Fruit fly (Drosophila melanogaster) whole organism, embryonic: ENCODE data around the gene h-cup.

Experiments
- Bgb ChIP-seq: fragments of 200-800 bp; sonication (Bioruptor generic); IDR thresholded peaks from 2 replicates; pipeline ENCODE4 v1.3.6; 2022; ENCODE audit warnings: missing biosample characterization, missing genetic modification characterization; ENCODE audit not compliant: partially characterized antibody
- Blimp-1 ChIP-seq: fragments of 200-800 bp; sonication (Bioruptor generic); optimal IDR thresholded peaks from 3 replicates; lab custom pipeline; 2018; ENCODE audit warnings: missing biosample characterization, missing genetic modification characterization, mild to moderate bottlenecking, moderate library complexity, missing genetic modification reagents
- CG10209 ChIP-seq: fragments of 200-800 bp; sonication (Bioruptor generic); optimal IDR thresholded peaks from 3 replicates; lab custom pipeline; 2017; ENCODE audit warnings: missing biosample characterization, mild to moderate bottlenecking, missing genetic modification characterization, missing genetic modification reagents
- CG10267 ChIP-seq: fragments of 200-800 bp; sonication (Bioruptor generic); optimal IDR thresholded peaks from 2 replicates; lab custom pipeline; 2018; ENCODE audit warnings: missing biosample characterization, mild to moderate bottlenecking, missing genetic modification characterization, moderate library complexity
- CG12659 ChIP-seq: fragments of 200-800 bp; sonication (Bioruptor generic); optimal IDR thresholded peaks from 3 replicates; lab custom pipeline; 2017; ENCODE audit warnings: mild to moderate bottlenecking, missing biosample characterization, missing genetic modification reagents, missing genetic modification characterization
- CG13123 ChIP-seq: fragments of 200-800 bp; sonication (Bioruptor generic); optimal IDR thresholded peaks from 2 replicates; lab custom pipeline; 2016; ENCODE audit warnings: missing biosample characterization, missing genetic modification characterization
- CG17829 ChIP-seq: fragments of 200-800 bp; optimal IDR thresholded peaks from 2 replicates; lab custom pipeline; 2019; ENCODE audit warnings: missing biosample characterization, mild to moderate bottlenecking, missing genetic modification characterization, moderate library complexity
- CG17912 ChIP-seq: fragments of 200-800 bp; sonication (Bioruptor generic); optimal IDR thresholded peaks from 2 replicates; lab custom pipeline; 2018; ENCODE audit warnings: missing biosample characterization, mild to moderate bottlenecking, missing genetic modification characterization
- CG18262 ChIP-seq: fragments of 200-800 bp; optimal IDR thresholded peaks from 3 replicates; lab custom pipeline; 2019; ENCODE audit warnings: missing biosample characterization, mild to moderate bottlenecking, missing genetic modification characterization, moderate library complexity
- CG18476 ChIP-seq: fragments of 200-800 bp; sonication (Bioruptor generic); optimal IDR thresholded peaks from 2 replicates; lab custom pipeline; 2016; ENCODE audit warnings: missing biosample characterization, mild to moderate bottlenecking, missing genetic modification characterization
- CG2875 ChIP-seq: fragments of 200-800 bp; sonication (Bioruptor generic); optimal IDR thresholded peaks from 2 replicates; lab custom pipeline; 2017; ENCODE audit warnings: missing biosample characterization, mild to moderate bottlenecking, missing genetic modification characterization, missing genetic modification reagents
- CG30020 ChIP-seq: fragments of 200-800 bp; optimal IDR thresholded peaks from 2 replicates; lab custom pipeline; 2019; ENCODE audit warnings: missing biosample characterization, mild to moderate bottlenecking, missing genetic modification characterization, moderate library complexity
- CG4854 ChIP-seq: fragments of 200-800 bp; sonication (Bioruptor generic); optimal IDR thresholded peaks from 2 replicates; lab custom pipeline; 2016; ENCODE audit warnings: missing biosample characterization, missing genetic modification characterization, inconsistent platforms
- CG7556 ChIP-seq: fragments of 200-800 bp; sonication (Bioruptor generic); optimal IDR thresholded peaks from 2 replicates; lab custom pipeline; 2017; ENCODE audit warnings: missing biosample characterization, mild to moderate bottlenecking, missing genetic modification characterization
- CG8089 ChIP-seq: fragments of 200-800 bp; sonication (Bioruptor generic); optimal IDR thresholded peaks from 3 replicates; lab custom pipeline; 2016; ENCODE audit warnings: missing biosample characterization, missing genetic modification characterization
- CG9932 ChIP-seq: fragments of 200-800 bp; sonication (Bioruptor generic); IDR thresholded peaks from 2 replicates; pipeline ENCODE4 v1.3.6; 2022; ENCODE audit warnings: missing biosample characterization, missing genetic modification characterization
- CoRest ChIP-seq: fragments of 200-800 bp; sonication (Bioruptor generic); optimal IDR thresholded peaks from 3 replicates; lab custom pipeline; 2018; ENCODE audit warnings: missing biosample characterization, mild to moderate bottlenecking, missing genetic modification characterization, moderate library complexity
- CrebB ChIP-seq: fragments of 200-800 bp; sonication (Bioruptor generic); optimal IDR thresholded peaks from 3 replicates; lab custom pipeline; 2018; ENCODE audit warnings: missing biosample characterization, mild to moderate bottlenecking, missing genetic modification characterization
- E2f2 ChIP-seq: fragments of 200-800 bp; sonication (Bioruptor generic); IDR thresholded peaks from 2 replicates; pipeline ENCODE4 v1.3.6; 2022; ENCODE audit warnings: missing biosample characterization, missing genetic modification characterization
- HLH3B ChIP-seq: fragments of 200-800 bp; sonication (Bioruptor generic); IDR thresholded peaks from 2 replicates; pipeline ENCODE4 v1.3.6; 2022; ENCODE audit warnings: missing biosample characterization, missing genetic modification characterization
- Lhr ChIP-seq: fragments of 200-800 bp; sonication (Bioruptor generic); optimal IDR thresholded peaks from 3 replicates; lab custom pipeline; 2017; ENCODE audit warnings: mild to moderate bottlenecking, missing biosample characterization, missing genetic modification reagents, missing genetic modification characterization
- Myb ChIP-seq: fragments of 200-800 bp; sonication (Bioruptor generic); optimal IDR thresholded peaks from 2 replicates; lab custom pipeline; 2016; ENCODE audit warnings: missing biosample characterization, missing genetic modification characterization
- PHDP ChIP-seq: fragments of 200-800 bp; sonication (Bioruptor generic); optimal IDR thresholded peaks from 3 replicates; lab custom pipeline; 2018; ENCODE audit warnings: missing biosample characterization, mild to moderate bottlenecking, missing genetic modification characterization, moderate library complexity
- Pdp1 ChIP-seq, 2 experiments: fragments of 200-800 bp; sonication (Bioruptor generic); optimal IDR thresholded peaks; 3 replicates each; lab custom pipeline; 2016; ENCODE audit warnings: missing biosample characterization in 2 of 2, missing genetic modification characterization in 2 of 2, mild to moderate bottlenecking in 1 of 2, moderate library complexity in 1 of 2
- Taf1 ChIP-seq: fragments of 200-800 bp; sonication (Bioruptor generic); IDR thresholded peaks from 2 replicates; pipeline ENCODE4 v1.3.6; 2022; ENCODE audit warnings: missing biosample characterization, missing genetic modification characterization
- da ChIP-seq: fragments of 200-800 bp; sonication (Bioruptor generic); optimal IDR thresholded peaks from 2 replicates; lab custom pipeline; 2016; ENCODE audit warnings: missing biosample characterization, missing genetic modification characterization
- esg ChIP-seq: fragments of 200-800 bp; sonication (Bioruptor generic); conservative IDR thresholded peaks from 2 replicates; pipeline ENCODE4 v1.3.6; 2022; ENCODE audit warnings: missing biosample characterization, missing genetic modification characterization
- exex ChIP-seq: fragments of 200-800 bp; sonication (Bioruptor generic); optimal IDR thresholded peaks from 4 replicates; lab custom pipeline; 2018; ENCODE audit warnings: missing biosample characterization, mild to moderate bottlenecking, missing genetic modification characterization, moderate library complexity
- gcm ChIP-seq: fragments of 200-800 bp; sonication (Bioruptor generic); optimal IDR thresholded peaks from 2 replicates; lab custom pipeline; 2019; ENCODE audit warnings: missing biosample characterization, mild to moderate bottlenecking, missing genetic modification characterization, moderate library complexity
- gcm2 ChIP-seq: fragments of 200-800 bp; sonication (Bioruptor generic); optimal IDR thresholded peaks from 2 replicates; lab custom pipeline; 2016; ENCODE audit warnings: missing biosample characterization, missing genetic modification characterization
- gsb-n ChIP-seq: fragments of 200-800 bp; sonication (Bioruptor generic); optimal IDR thresholded peaks from 3 replicates; lab custom pipeline; 2018; ENCODE audit warnings: missing biosample characterization, mild to moderate bottlenecking, missing genetic modification characterization
- hkb ChIP-seq, 2 experiments: fragments of 200-800 bp in 1 of 2; fragments of >200 bp in 1 of 2; sonication (Bioruptor generic) in 1 of 2; IDR thresholded peaks in 1 of 2; optimal IDR thresholded peaks in 1 of 2; 2 replicates each; pipeline versions ENCODE4 v1.3.6 to Lab custom; 2017 to 2022; ENCODE audit warnings: missing biosample characterization in 1 of 2, missing genetic modification characterization in 1 of 2
- jigr1 ChIP-seq: fragments of 200-800 bp; sonication (Bioruptor generic); IDR thresholded peaks from 3 replicates; pipeline ENCODE4 v1.3.6; 2022; ENCODE audit warnings: missing biosample characterization, missing genetic modification characterization
- lola ChIP-seq, 3 experiments: fragments of >200 bp in 2 of 3; fragments of 200-800 bp in 1 of 3; sonication (Bioruptor generic) in 1 of 3; optimal IDR thresholded peaks; 2 replicates each; lab custom pipeline; 2017 to 2019; ENCODE audit warnings: missing biosample characterization in 3 of 3, missing genetic modification characterization in 3 of 3, mild to moderate bottlenecking in 1 of 3, moderate library complexity in 1 of 3
- mam ChIP-seq: fragments of 200-800 bp; sonication (Bioruptor generic); optimal IDR thresholded peaks from 3 replicates; lab custom pipeline; 2016; ENCODE audit warnings: missing biosample characterization, missing genetic modification characterization
- nerfin-1 ChIP-seq: fragments of 200-800 bp; sonication (Bioruptor generic); optimal IDR thresholded peaks from 3 replicates; lab custom pipeline; 2019; ENCODE audit warnings: missing biosample characterization, mild to moderate bottlenecking, missing genetic modification characterization, moderate library complexity
- p53 ChIP-seq: fragments of 200-800 bp; sonication (Bioruptor generic); optimal IDR thresholded peaks from 2 replicates; lab custom pipeline; 2016; ENCODE audit warnings: missing biosample characterization, missing genetic modification characterization
- pho ChIP-seq: fragments of 200-800 bp; sonication (Bioruptor generic); optimal IDR thresholded peaks from 2 replicates; lab custom pipeline; 2016; ENCODE audit warnings: missing biosample characterization, missing genetic modification characterization
- pzg ChIP-seq: fragments of 200-800 bp; sonication (Bioruptor generic); optimal IDR thresholded peaks from 3 replicates; lab custom pipeline; 2018; ENCODE audit warnings: missing biosample characterization, mild to moderate bottlenecking, missing genetic modification characterization, moderate library complexity
- sd ChIP-seq: fragments of 200-800 bp; sonication (Bioruptor generic); optimal IDR thresholded peaks from 3 replicates; lab custom pipeline; 2018; ENCODE audit warnings: missing biosample characterization, mild to moderate bottlenecking, missing genetic modification characterization, moderate library complexity
- sens ChIP-seq: fragments of 200-800 bp; sonication (Bioruptor generic); peaks from one replicate; lab custom pipeline; 2016; ENCODE audit warnings: missing biosample characterization, missing genetic modification characterization
- seq ChIP-seq: fragments of 200-800 bp; sonication (Bioruptor generic); IDR thresholded peaks from 2 replicates; pipeline ENCODE4 v1.3.6; 2022; ENCODE audit warnings: missing biosample characterization, missing genetic modification characterization
- sna ChIP-seq: fragments of 200-800 bp; sonication (Bioruptor generic); IDR thresholded peaks from 2 replicates; pipeline ENCODE4 v1.3.6; 2022; ENCODE audit warnings: missing biosample characterization, missing genetic modification characterization; ENCODE audit not compliant: partially characterized antibody
- sug ChIP-seq: fragments of 200-800 bp; optimal IDR thresholded peaks from 2 replicates; lab custom pipeline; 2019; ENCODE audit warnings: missing biosample characterization, mild to moderate bottlenecking, missing genetic modification characterization, moderate library complexity
- tgo ChIP-seq: fragments of 200-800 bp; sonication (Bioruptor generic); IDR thresholded peaks from 3 replicates; pipeline ENCODE4 v1.3.6; 2022; ENCODE audit warnings: missing biosample characterization, missing genetic modification characterization
- unpg ChIP-seq: fragments of 200-800 bp; sonication (Bioruptor generic); optimal IDR thresholded peaks from 3 replicates; lab custom pipeline; 2018; ENCODE audit warnings: missing biosample characterization, mild to moderate bottlenecking, missing genetic modification characterization, moderate library complexity
- zen ChIP-seq: fragments of 200-800 bp; sonication (Bioruptor generic); optimal IDR thresholded peaks from 3 replicates; lab custom pipeline; 2018; ENCODE audit warnings: missing biosample characterization, mild to moderate bottlenecking, missing genetic modification characterization, moderate library complexity
- zf30C ChIP-seq: fragments of 200-800 bp; sonication (Bioruptor generic); optimal IDR thresholded peaks from 3 replicates; lab custom pipeline; 2018; ENCODE audit warnings: missing biosample characterization, mild to moderate bottlenecking, missing genetic modification characterization

h-cup gene

dm6 chr3R:15340052-15340732 lies 42.6 kb downstream of the h-cup start, which contains the start of gene SerRS-m:
SerRS-m (plus strand) TSS chr3R:15340667.
- TF ChIP-seq mam (GFP tag; lab: Kevin White, UChicago) (no peak), exex (tag; lab: Kevin White, UChicago) (peak; percentile 0), gcm2 (GFP tag; lab: Kevin White, UChicago) (no peak), nerfin-1 (tag; lab: Kevin White, UChicago) (no peak), sens (peak; percentile 83), Taf1 (no peak), gsb-n (peak; percentile 28), CG10267 (tag; lab: Kevin White, UChicago) (peak; percentile 17), da (GFP tag; lab: Kevin White, UChicago) (no peak), CG7556 (peak; percentile 22), gcm (GFP tag; lab: Kevin White, UChicago) (peak; percentile 29), Blimp-1 (GFP tag; lab: Kevin White, UChicago) (no peak), Bgb (GFP tag; lab: Robert Waterston, UW) (0 out of 2 replicates have a peak, but pooled peaks have one; percentile 6), CG12659 (GFP tag; lab: Kevin White, UChicago) (peak; percentile 3), Myb (GFP tag; lab: Kevin White, UChicago) (peak; percentile 68), Lhr (no peak), CG9932 (GFP tag; lab: Robert Waterston, UW) (no peak), CG17829 (tag; lab: Kevin White, UChicago) (peak; percentile 15), Pdp1 (GFP tag; optimal IDR thresholded peaks at IDR 0.05; lab: Kevin White, UChicago) (peak in 1 of 2 experiments; percentile 13), CG18476 (GFP tag; lab: Kevin White, UChicago) (no peak), sd (tag; lab: Kevin White, UChicago) (peak; percentile 33), CG17912 (GFP tag; lab: Kevin White, UChicago) (no peak), HLH3B (0 out of 2 replicates have a peak, but pooled peaks have one; percentile 18), lola (GFP tag; optimal IDR thresholded peaks at IDR 0.05; lab: Kevin White, UChicago) (peak in 1 of 3 experiments; percentile 9), CG2875 (GFP tag; lab: Kevin White, UChicago) (peak; percentile 26), CG18262 (tag; lab: Kevin White, UChicago) (peak; percentile 14), sna (GFP tag; lab: Robert Waterston, UW) (0 out of 2 replicates have a peak, but pooled peaks have one; percentile 25), p53 (GFP tag; lab: Kevin White, UChicago) (no peak), unpg (GFP tag; lab: Kevin White, UChicago) (peak; percentile 34), CG4854 (GFP tag; lab: Kevin White, UChicago) (no peak), jigr1 (no peak), tgo (GFP tag; lab: Robert Waterston, UW) (no peak), zf30C (GFP tag; lab: Kevin White, UChicago) (peak; percentile 11), CrebB (no peak), pzg (GFP tag; lab: Kevin White, UChicago) (peak; percentile 3), zen (tag; lab: Kevin White, UChicago) (no peak), PHDP (peak; percentile 17), CoRest (tag; lab: Kevin White, UChicago) (peak; percentile 18), sug (peak; percentile 12), CG30020 (no peak), CG8089 (GFP tag; lab: Kevin White, UChicago) (no peak), esg (GFP tag; lab: Robert Waterston, UW) (no peak; the same call in 1 of the 2 replicates), CG10209 (GFP tag; lab: Kevin White, UChicago) (peak; percentile 3), seq (no peak), hkb (optimal IDR thresholded peaks at IDR 0.05; lab: Kevin White, UChicago) (no peak), hkb (GFP tag; IDR thresholded peaks at IDR 0.05; lab: Robert Waterston, UW) (no peak), CG13123 (no peak), pho (GFP tag; lab: Kevin White, UChicago) (peak; percentile 1), E2f2 (GFP tag; lab: Robert Waterston, UW) (peak; percentile 35)
